Worm (Caenorhabditis elegans): ENCODE results near the gene T04C9.1.

ce11 chrIII:6030483-6030882 is 37.5 kb downstream of the T04C9.1 start, which contains the start of gene ZK328.6:
- TF ChIP-seq snpc-4 (tag; optimal IDR thresholded peaks at IDR 0.05) (no peak), ceh-83 (GFP tag; optimal IDR thresholded peaks at IDR 0.05) (no peak), zip-8 (tag; optimal IDR thresholded peaks at IDR 0.05) (no peak), ztf-11 (tag; optimal IDR thresholded peaks at IDR 0.05) (no peak), nhr-76 (tag; optimal IDR thresholded peaks at IDR 0.05) (no peak), ces-1 (GFP tag; optimal IDR thresholded peaks at IDR 0.05) (no peak), unc-62 (GFP tag; optimal IDR thresholded peaks at IDR 0.05) (no peak), blmp-1 (tag; optimal IDR thresholded peaks at IDR 0.05) (no peak), unc-120 (tag; optimal IDR thresholded peaks at IDR 0.05; ENCODE audit: poor library complexity, severe bottlenecking) (no peak), unc-39 (tag; optimal IDR thresholded peaks at IDR 0.05) (no peak), nhr-237 (tag; optimal IDR thresholded peaks at IDR 0.05) (no peak), elt-3 (tag; optimal IDR thresholded peaks at IDR 0.05) (no peak), elt-1 (tag; optimal IDR thresholded peaks at IDR 0.05; ENCODE audit: borderline replicate concordance, insufficient read depth) (no peak)

Data from whole organism, mixed stage, embryonic.